Fruit fly (Drosophila melanogaster) whole organism, embryonic: ENCODE measurements around the gene CG34028.
A peak's percentile ranks its signal among the peaks of the same experiment; 100 is the strongest.

Source experiments
- Adf1 ChIP-seq: fragments of 200-800 bp; sonication (Bioruptor generic); IDR thresholded peaks from 2 replicates; pipeline ENCODE4 v1.3.6; 2022; ENCODE audit warnings: missing biosample characterization, missing genetic modification characterization
- Bdp1 ChIP-seq: fragments of 200-800 bp; sonication (Bioruptor generic); optimal IDR thresholded peaks from 3 replicates; lab custom pipeline; 2016; ENCODE audit warnings: missing biosample characterization, missing genetic modification characterization
- CG10267 ChIP-seq: fragments of 200-800 bp; sonication (Bioruptor generic); optimal IDR thresholded peaks from 2 replicates; lab custom pipeline; 2018; ENCODE audit warnings: missing biosample characterization, mild to moderate bottlenecking, missing genetic modification characterization, moderate library complexity
- CG11085 ChIP-seq: fragments of 200-800 bp; sonication (Bioruptor generic); IDR thresholded peaks from 2 replicates; pipeline ENCODE4 v1.3.6; 2022; ENCODE audit warnings: missing biosample characterization, missing genetic modification characterization
- CG12769 ChIP-seq: fragments of 200-800 bp; sonication (Bioruptor generic); optimal IDR thresholded peaks from 2 replicates; lab custom pipeline; 2019; ENCODE audit warnings: missing biosample characterization, mild to moderate bottlenecking, missing genetic modification characterization, moderate library complexity
- CG16813 ChIP-seq: fragments of 200-800 bp; sonication (Bioruptor generic); IDR thresholded peaks from 3 replicates; pipeline ENCODE4 v1.3.6; 2022; ENCODE audit warnings: missing biosample characterization, missing genetic modification characterization; ENCODE audit not compliant: partially characterized antibody
- CG16863 ChIP-seq: fragments of 200-800 bp; sonication (Bioruptor generic); optimal IDR thresholded peaks from 3 replicates; lab custom pipeline; 2016; ENCODE audit warnings: missing biosample characterization, missing genetic modification characterization
- CG17361 ChIP-seq: fragments of 200-800 bp; sonication (Bioruptor generic); IDR thresholded peaks from 3 replicates; pipeline ENCODE4 v1.3.6; 2022; ENCODE audit warnings: missing biosample characterization, missing genetic modification characterization
- CG17802 ChIP-seq: fragments of 200-800 bp; sonication (Bioruptor generic); optimal IDR thresholded peaks from 2 replicates; lab custom pipeline; 2018; ENCODE audit warnings: missing biosample characterization, mild to moderate bottlenecking, missing genetic modification characterization, moderate library complexity
- CG17912 ChIP-seq: fragments of 200-800 bp; sonication (Bioruptor generic); optimal IDR thresholded peaks from 2 replicates; lab custom pipeline; 2018; ENCODE audit warnings: missing biosample characterization, mild to moderate bottlenecking, missing genetic modification characterization
- CG18476 ChIP-seq: fragments of 200-800 bp; sonication (Bioruptor generic); optimal IDR thresholded peaks from 2 replicates; lab custom pipeline; 2016; ENCODE audit warnings: missing biosample characterization, mild to moderate bottlenecking, missing genetic modification characterization
- CG18599 ChIP-seq: fragments of 200-800 bp; sonication (Bioruptor generic); optimal IDR thresholded peaks from 3 replicates; lab custom pipeline; 2017; ENCODE audit warnings: missing biosample characterization, missing genetic modification characterization, mild to moderate bottlenecking, moderate library complexity, missing genetic modification reagents
- CG2116 ChIP-seq: fragments of 200-800 bp; sonication (Bioruptor generic); optimal IDR thresholded peaks from 3 replicates; lab custom pipeline; 2018; ENCODE audit warnings: missing biosample characterization, mild to moderate bottlenecking, missing genetic modification characterization
- CG33557 ChIP-seq: fragments of 200-800 bp; sonication (Bioruptor generic); optimal IDR thresholded peaks from 2 replicates; lab custom pipeline; 2019; ENCODE audit warnings: missing biosample characterization, mild to moderate bottlenecking, missing genetic modification characterization, moderate library complexity
- CG34376 ChIP-seq: fragments of 200-800 bp; sonication (Bioruptor generic); optimal IDR thresholded peaks from 2 replicates; lab custom pipeline; 2018; ENCODE audit warnings: missing biosample characterization, mild to moderate bottlenecking, missing genetic modification characterization
- CG4328 ChIP-seq: fragments of 200-800 bp; sonication (Bioruptor generic); optimal IDR thresholded peaks from 3 replicates; lab custom pipeline; 2017; ENCODE audit warnings: missing biosample characterization, missing genetic modification reagents, missing genetic modification characterization
- CG4404 ChIP-seq: fragments of 200-800 bp; sonication (Bioruptor generic); IDR thresholded peaks from 2 replicates; pipeline ENCODE4 v1.3.6; 2022; ENCODE audit warnings: missing biosample characterization, missing genetic modification characterization
- CG7786 ChIP-seq: fragments of 200-800 bp; sonication (Bioruptor generic); optimal IDR thresholded peaks from 2 replicates; lab custom pipeline; 2016; ENCODE audit warnings: missing biosample characterization, missing genetic modification characterization
- CrebB ChIP-seq: fragments of 200-800 bp; sonication (Bioruptor generic); optimal IDR thresholded peaks from 3 replicates; lab custom pipeline; 2018; ENCODE audit warnings: missing biosample characterization, mild to moderate bottlenecking, missing genetic modification characterization
- Dp ChIP-seq: fragments of 200-800 bp; sonication (Bioruptor generic); optimal IDR thresholded peaks from 2 replicates; lab custom pipeline; 2018; ENCODE audit warnings: missing biosample characterization, mild to moderate bottlenecking, missing genetic modification characterization, moderate library complexity
- Hr3 ChIP-seq: fragments of 200-800 bp; sonication (Bioruptor generic); optimal IDR thresholded peaks from 3 replicates; lab custom pipeline; 2016; ENCODE audit warnings: missing biosample characterization, missing genetic modification characterization
- Hsf ChIP-seq: fragments of 200-800 bp; sonication (Bioruptor generic); optimal IDR thresholded peaks from 3 replicates; lab custom pipeline; 2016; ENCODE audit warnings: missing biosample characterization, missing genetic modification characterization
- Lhr ChIP-seq: fragments of 200-800 bp; sonication (Bioruptor generic); optimal IDR thresholded peaks from 3 replicates; lab custom pipeline; 2017; ENCODE audit warnings: mild to moderate bottlenecking, missing biosample characterization, missing genetic modification reagents, missing genetic modification characterization
- Lim3 ChIP-seq: fragments of 200-800 bp; sonication (Bioruptor generic); IDR thresholded peaks from 2 replicates; pipeline ENCODE4 v1.3.6; 2022; ENCODE audit warnings: missing biosample characterization, missing genetic modification characterization
- NC2α ChIP-seq: fragments of 200-800 bp; sonication (Bioruptor generic); optimal IDR thresholded peaks from 2 replicates; lab custom pipeline; 2016; ENCODE audit warnings: missing biosample characterization, missing genetic modification characterization
- NfI ChIP-seq: fragments of 200-800 bp; sonication (Bioruptor generic); optimal IDR thresholded peaks from 3 replicates; lab custom pipeline; 2018; ENCODE audit warnings: missing biosample characterization, mild to moderate bottlenecking, missing genetic modification characterization, moderate library complexity
- Ssrp ChIP-seq: fragments of 200-800 bp; sonication (Bioruptor generic); optimal IDR thresholded peaks from 2 replicates; lab custom pipeline; 2018; ENCODE audit warnings: missing biosample characterization, mild to moderate bottlenecking, missing genetic modification characterization, moderate library complexity
- ase ChIP-seq: fragments of 200-800 bp; sonication (Bioruptor generic); IDR thresholded peaks from 3 replicates; pipeline ENCODE4 v1.3.6; 2022; ENCODE audit warnings: missing biosample characterization, missing genetic modification characterization
- bbx ChIP-seq: fragments of 200-800 bp; sonication (Bioruptor generic); IDR thresholded peaks from 2 replicates; pipeline ENCODE4 v1.3.6; 2022; ENCODE audit warnings: missing biosample characterization, missing genetic modification characterization; ENCODE audit not compliant: partially characterized antibody
- bcd ChIP-seq: fragments of 200-800 bp; sonication (Bioruptor generic); optimal IDR thresholded peaks from 2 replicates; lab custom pipeline; 2017; ENCODE audit warnings: missing biosample characterization, mild to moderate bottlenecking, missing genetic modification characterization
- bsh ChIP-seq, 2 experiments: fragments of 200-800 bp; sonication (Bioruptor generic); optimal IDR thresholded peaks; 2 replicates each; lab custom pipeline; 2017 to 2018; ENCODE audit warnings: mild to moderate bottlenecking in 2 of 2, missing biosample characterization in 2 of 2, missing genetic modification characterization in 2 of 2, moderate library complexity in 1 of 2
- cad ChIP-seq: fragments of >200 bp; optimal IDR thresholded peaks from 2 replicates; lab custom pipeline; 2017; ENCODE audit warnings: missing biosample characterization, missing genetic modification characterization
- dysf ChIP-seq: fragments of 200-800 bp; sonication (Bioruptor generic); IDR thresholded peaks from 3 replicates; pipeline ENCODE4 v1.3.6; 2022; ENCODE audit warnings: missing biosample characterization, missing genetic modification characterization
- esg ChIP-seq: fragments of 200-800 bp; sonication (Bioruptor generic); conservative IDR thresholded peaks from 2 replicates; pipeline ENCODE4 v1.3.6; 2022; ENCODE audit warnings: missing biosample characterization, missing genetic modification characterization
- fu2 ChIP-seq: fragments of 200-800 bp; sonication (Bioruptor generic); optimal IDR thresholded peaks from 2 replicates; lab custom pipeline; 2016; ENCODE audit warnings: missing biosample characterization, missing genetic modification characterization
- gsb-n ChIP-seq: fragments of 200-800 bp; sonication (Bioruptor generic); optimal IDR thresholded peaks from 3 replicates; lab custom pipeline; 2018; ENCODE audit warnings: missing biosample characterization, mild to moderate bottlenecking, missing genetic modification characterization
- kni ChIP-seq: fragments of 200-800 bp; sonication (Bioruptor generic); optimal IDR thresholded peaks from 3 replicates; lab custom pipeline; 2017; ENCODE audit warnings: mild to moderate bottlenecking, missing biosample characterization, missing genetic modification reagents, missing genetic modification characterization
- pb ChIP-seq: fragments of 200-800 bp; sonication (Bioruptor generic); optimal IDR thresholded peaks from 3 replicates; lab custom pipeline; 2016; ENCODE audit warnings: missing biosample characterization, missing genetic modification characterization
- pfk ChIP-seq: fragments of 200-800 bp; sonication (Bioruptor generic); optimal IDR thresholded peaks from 2 replicates; lab custom pipeline; 2018; ENCODE audit warnings: missing biosample characterization, mild to moderate bottlenecking, missing genetic modification characterization, moderate library complexity
- ranshi ChIP-seq: fragments of 200-800 bp; sonication (Bioruptor generic); IDR thresholded peaks from 2 replicates; pipeline ENCODE4 v1.3.6; 2022; ENCODE audit warnings: missing biosample characterization, missing genetic modification characterization
- salm ChIP-seq: fragments of 200-800 bp; sonication (Bioruptor generic); optimal IDR thresholded peaks from 2 replicates; lab custom pipeline; 2018; ENCODE audit warnings: missing biosample characterization, mild to moderate bottlenecking, missing genetic modification characterization
- sc ChIP-seq, 3 experiments: fragments of >200 bp in 2 of 3; fragments of 200-800 bp in 1 of 3; sonication (Bioruptor generic) in 1 of 3; optimal IDR thresholded peaks; 2 replicates in 2 of 3; 3 replicates in 1 of 3; lab custom pipeline; 2017; ENCODE audit warnings: mild to moderate bottlenecking in 1 of 3, missing biosample characterization in 1 of 3, missing genetic modification characterization in 1 of 3, missing genetic modification reagents in 1 of 3
- schlank ChIP-seq: fragments of 200-800 bp; sonication (Bioruptor generic); optimal IDR thresholded peaks from 2 replicates; lab custom pipeline; 2018; ENCODE audit warnings: missing biosample characterization, mild to moderate bottlenecking, missing genetic modification characterization
- sens ChIP-seq: fragments of 200-800 bp; sonication (Bioruptor generic); peaks from one replicate; lab custom pipeline; 2016; ENCODE audit warnings: missing biosample characterization, missing genetic modification characterization
- so ChIP-seq: fragments of 200-800 bp; sonication (Bioruptor generic); IDR thresholded peaks from 3 replicates; pipeline ENCODE4 v1.3.6; 2022; ENCODE audit warnings: missing biosample characterization, missing genetic modification characterization
- tgo ChIP-seq: fragments of 200-800 bp; sonication (Bioruptor generic); IDR thresholded peaks from 3 replicates; pipeline ENCODE4 v1.3.6; 2022; ENCODE audit warnings: missing biosample characterization, missing genetic modification characterization
- unpg ChIP-seq: fragments of 200-800 bp; sonication (Bioruptor generic); optimal IDR thresholded peaks from 3 replicates; lab custom pipeline; 2018; ENCODE audit warnings: missing biosample characterization, mild to moderate bottlenecking, missing genetic modification characterization, moderate library complexity
- z ChIP-seq: fragments of 200-800 bp; sonication (Bioruptor generic); IDR thresholded peaks from 3 replicates; pipeline ENCODE4 v1.3.6; 2022; ENCODE audit warnings: missing biosample characterization, missing genetic modification characterization

Gene CG34028

dm6 chrX:9499994-9500804 is 11.1 kb upstream of the CG34028 start, which contains the start of gene mgl (continued):
- TF ChIP-seq Hsf: peak; percentile 76
- peak; percentile 31 for TF ChIP-seq salm (tag; lab: Kevin White, UChicago)
- TF ChIP-seq CG4404: peak; percentile 61
- TF ChIP-seq gsb-n: peak; percentile 76
- TF ChIP-seq unpg: peak; percentile 74
- no peak for TF ChIP-seq Lim3 (GFP tag; lab: Robert Waterston, UW)
- TF ChIP-seq CG10267 (tag; lab: Kevin White, UChicago): peak; percentile 79
- no peak for TF ChIP-seq CG11085 (GFP tag; lab: Robert Waterston, UW)
- TF ChIP-seq Bdp1 (GFP tag; lab: Kevin White, UChicago): peak; percentile 51
- TF ChIP-seq Hr3 (GFP tag; lab: Kevin White, UChicago): peak; percentile 84
- peak; percentile 96 for TF ChIP-seq sens (GFP tag; lab: Kevin White, UChicago)
- peak; percentile 93 for TF ChIP-seq CG17361 (GFP tag; lab: Robert Waterston, UW)
- peak; percentile 3 for TF ChIP-seq pb
- TF ChIP-seq CG18476 (GFP tag; lab: Kevin White, UChicago): peak; percentile 78
- TF ChIP-seq CG33557 (GFP tag; lab: Kevin White, UChicago): no peak
- TF ChIP-seq CrebB (tag; lab: Kevin White, UChicago): no peak
- peak; percentile 42 for TF ChIP-seq NC2α
- peak; percentile 39; the same call in 1 of the 3 replicates for TF ChIP-seq z (GFP tag; lab: Robert Waterston, UW)
- peak; percentile 80 for TF ChIP-seq Ssrp (tag; lab: Kevin White, UChicago)
- no peak for TF ChIP-seq CG4328 (GFP tag; lab: Kevin White, UChicago)
- TF ChIP-seq kni (GFP tag; lab: Kevin White, UChicago): peak; percentile 61
- TF ChIP-seq Dp: no peak
- no peak for TF ChIP-seq CG16813 (GFP tag; lab: Robert Waterston, UW)
- TF ChIP-seq ase (GFP tag; lab: Robert Waterston, UW): no peak; the same call in 2 of the 3 replicates
- TF ChIP-seq NfI (GFP tag; lab: Kevin White, UChicago): peak; percentile 55
- TF ChIP-seq bcd (GFP tag; lab: Kevin White, UChicago): peak; percentile 81
- peak; percentile 85 to 93 for TF ChIP-seq bsh (GFP tag; optimal IDR thresholded peaks at IDR 0.05; lab: Kevin White, UChicago)
- TF ChIP-seq CG7786: peak; percentile 40
- TF ChIP-seq bbx (GFP tag; lab: Robert Waterston, UW): peak; percentile 51; the same call in 1 of the 2 replicates
- TF ChIP-seq CG12769 (tag; lab: Kevin White, UChicago): peak; percentile 40
- TF ChIP-seq so: peak; percentile 68; the same call in 1 of the 3 replicates
- no peak for TF ChIP-seq ranshi (GFP tag; lab: Robert Waterston, UW)
- peak; percentile 56 for TF ChIP-seq CG16863
- TF ChIP-seq dysf (GFP tag; lab: Robert Waterston, UW): peak; percentile 63
- TF ChIP-seq CG2116 (GFP tag; lab: Kevin White, UChicago): peak; percentile 53
- peak; percentile 53 for TF ChIP-seq Lhr (GFP tag; lab: Kevin White, UChicago)
- no peak for TF ChIP-seq sc (optimal IDR thresholded peaks at IDR 0.05; lab: Kevin White, UChicago)
- TF ChIP-seq sc (GFP tag; optimal IDR thresholded peaks at IDR 0.05; lab: Kevin White, UChicago): peak; percentile 79
- peak; percentile 54 for TF ChIP-seq esg (GFP tag; lab: Robert Waterston, UW)
- TF ChIP-seq CG18599: peak; percentile 83
- TF ChIP-seq CG17912 (GFP tag; lab: Kevin White, UChicago): no peak
- TF ChIP-seq CG34376: no peak
- peak; percentile 48; the same call in 1 of the 2 replicates for TF ChIP-seq Adf1 (GFP tag; lab: Robert Waterston, UW)
- peak; percentile 38 for TF ChIP-seq tgo (GFP tag; lab: Robert Waterston, UW)
- no peak for TF ChIP-seq pfk (GFP tag; lab: Kevin White, UChicago)
- no peak for TF ChIP-seq schlank (tag; lab: Kevin White, UChicago)
- no peak for TF ChIP-seq cad
- TF ChIP-seq CG17802 (tag; lab: Kevin White, UChicago): peak; percentile 16
- TF ChIP-seq fu2 (GFP tag; lab: Kevin White, UChicago): no peak
